Worm (Caenorhabditis elegans) whole organism, early embryonic: Measurements from ENCODE around the gene T01D3.6.
A peak's percentile ranks its signal among the peaks of the same experiment; 100 is the strongest.

Source experiments
- B0310.2 ChIP-seq: sonication (generic microtip); optimal IDR thresholded peaks from 2 replicates; lab custom pipeline; 2016; ENCODE audit warnings: mild to moderate bottlenecking, missing genetic modification characterization, missing compliant biosample characterization
- F13C5.2 ChIP-seq: sonication (generic microtip); optimal IDR thresholded peaks from 2 replicates; lab custom pipeline; 2017; ENCODE audit warnings: mild to moderate bottlenecking, missing genetic modification characterization, inconsistent platforms, missing compliant biosample characterization
- aly-1 ChIP-seq: sonication (generic microtip); optimal IDR thresholded peaks from 2 replicates; lab custom pipeline; 2016; ENCODE audit warnings: missing genetic modification characterization, missing compliant biosample characterization
- ama-1 ChIP-seq: fragments of 150-350 bp; optimal IDR thresholded peaks from 2 replicates; lab custom pipeline; 2014
- ceh-36 ChIP-seq: sonication (generic microtip); optimal IDR thresholded peaks from 2 replicates; lab custom pipeline; 2016; ENCODE audit warnings: missing genetic modification characterization, inconsistent platforms, missing compliant biosample characterization
- ets-7 ChIP-seq: sonication (generic microtip); optimal IDR thresholded peaks from 2 replicates; lab custom pipeline; 2016; ENCODE audit warnings: missing genotype, missing genetic modification characterization, missing compliant biosample characterization
- flt-1 ChIP-seq: fragments of 200-800 bp; sonication (Bioruptor generic); IDR thresholded peaks from 2 replicates; pipeline ENCODE4 v1.3.6; 2022; ENCODE audit warnings: missing genetic modification characterization, missing compliant biosample characterization
- hmbx-1 ChIP-seq: sonication (generic microtip); optimal IDR thresholded peaks from 2 replicates; lab custom pipeline; 2016; ENCODE audit warnings: mild to moderate bottlenecking, missing genetic modification characterization, missing compliant biosample characterization
- hnd-1 ChIP-seq: sonication (generic microtip); optimal IDR thresholded peaks from 2 replicates; lab custom pipeline; 2016; ENCODE audit warnings: missing genetic modification characterization, missing compliant biosample characterization
- pes-1 ChIP-seq: fragments of 200-800 bp; sonication (Bioruptor generic); IDR thresholded peaks from 2 replicates; pipeline ENCODE4 v1.3.6; 2022; ENCODE audit warnings: missing genetic modification reagents, missing genetic modification characterization, missing compliant biosample characterization
- scrt-1 ChIP-seq: fragments of 200-800 bp; sonication (Bioruptor generic); IDR thresholded peaks from 2 replicates; pipeline ENCODE4 v1.3.6; 2022; ENCODE audit warnings: missing genetic modification characterization, missing compliant biosample characterization
- sea-1 ChIP-seq: fragments of 200-800 bp; sonication (Bioruptor generic); conservative IDR thresholded peaks from 2 replicates; pipeline ENCODE4 v1.3.6; 2022; ENCODE audit warnings: missing genetic modification characterization, missing compliant biosample characterization
- tra-4 ChIP-seq: sonication (generic microtip); optimal IDR thresholded peaks from 2 replicates; lab custom pipeline; 2017; ENCODE audit warnings: missing genetic modification characterization, missing compliant biosample characterization

ce11 chrV:13703960-13704359 is 12.7 kb upstream of the T01D3.6 start, which contains the start of gene T01D3.3:
- no peak for TF ChIP-seq scrt-1 (GFP tag; lab: Robert Waterston, UW)
- TF ChIP-seq flt-1 (GFP tag; lab: Robert Waterston, UW): no peak
- no peak for TF ChIP-seq ama-1 (lab: Kevin White, UChicago)
- TF ChIP-seq aly-1 (tag; lab: Kevin White, UChicago): no peak
- TF ChIP-seq tra-4 (tag; lab: Kevin White, UChicago): no peak
- no peak for TF ChIP-seq B0310.2 (tag; lab: Kevin White, UChicago)
- peak; percentile 10 for TF ChIP-seq ceh-36
- TF ChIP-seq ets-7 (tag; lab: Kevin White, UChicago): no peak
- TF ChIP-seq F13C5.2 (tag; lab: Kevin White, UChicago): no peak
- TF ChIP-seq pes-1 (GFP tag; lab: Robert Waterston, UW): no peak
- no peak for TF ChIP-seq hmbx-1 (tag; lab: Kevin White, UChicago)
- TF ChIP-seq hnd-1: no peak
- TF ChIP-seq sea-1 (GFP tag; lab: Robert Waterston, UW): no peak
